Fruit fly (Drosophila melanogaster): ENCODE data around the gene ort.

The ort gene

DNA sequence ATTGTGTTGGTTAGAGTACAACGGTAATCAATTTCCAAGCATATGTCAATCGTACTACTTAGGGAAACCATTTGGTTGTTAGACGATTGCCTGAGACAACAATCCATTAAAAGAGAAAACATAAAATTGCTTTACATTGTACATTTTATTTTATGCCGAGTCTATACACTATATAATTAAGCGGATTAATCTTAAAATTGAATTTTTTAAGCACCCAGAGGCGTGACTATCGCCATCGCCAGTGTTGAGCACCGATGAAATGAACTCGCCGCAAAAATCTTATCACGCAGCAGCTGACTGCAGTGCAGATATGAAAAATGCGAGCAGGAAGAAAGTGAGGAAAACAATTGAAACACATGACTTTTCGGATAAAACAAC is 16.7 kb upstream of the ort start (continued):
- TF ChIP-seq Ravus (GFP tag; IDR thresholded peaks at IDR 0.05) (no peak), CG2116 (GFP tag; optimal IDR thresholded peaks at IDR 0.05) (peak; percentile 47), CG2120 (GFP tag; optimal IDR thresholded peaks at IDR 0.05) (peak; percentile 27), slbo (GFP tag; IDR thresholded peaks at IDR 0.05) (peak; percentile 21; the same call in 1 of the 2 replicates), CG6791 (GFP tag; IDR thresholded peaks at IDR 0.05; ENCODE audit: partially characterized antibody) (peak; percentile 91), inv (GFP tag; IDR thresholded peaks at IDR 0.05; ENCODE audit: partially characterized antibody) (peak; percentile 53), CG6254 (GFP tag; optimal IDR thresholded peaks at IDR 0.05) (no peak), CG6813 (GFP tag; optimal IDR thresholded peaks at IDR 0.05) (no peak), CG12219 (GFP tag; optimal IDR thresholded peaks at IDR 0.05) (no peak), CG10959 (GFP tag; IDR thresholded peaks at IDR 0.05) (no peak), CG17568 (GFP tag; optimal IDR thresholded peaks at IDR 0.05) (no peak), Trl (optimal IDR thresholded peaks at IDR 0.05) (no peak), Trl (GFP tag; optimal IDR thresholded peaks at IDR 0.05) (peak; percentile 1), stc (GFP tag; IDR thresholded peaks at IDR 0.05) (no peak), chif (GFP tag; optimal IDR thresholded peaks at IDR 0.05) (no peak), emc (GFP tag; optimal IDR thresholded peaks at IDR 0.05) (no peak), CG17912 (GFP tag; optimal IDR thresholded peaks at IDR 0.05) (no peak), CG17829 (tag; optimal IDR thresholded peaks at IDR 0.05) (no peak), zen2 (GFP tag; IDR thresholded peaks at IDR 0.05; ENCODE audit: partially characterized antibody) (peak; percentile 84), tgo (GFP tag; IDR thresholded peaks at IDR 0.05) (no peak), mld (GFP tag; IDR thresholded peaks at IDR 0.05; ENCODE audit: partially characterized antibody) (peak; percentile 67; the same call in 2 of the 3 replicates), CG4730 (GFP tag; IDR thresholded peaks at IDR 0.05) (no peak), Abd-B (GFP tag; optimal IDR thresholded peaks at IDR 0.05) (no peak), Drgx (GFP tag; IDR thresholded peaks at IDR 0.05) (no peak), sim (GFP tag; IDR thresholded peaks at IDR 0.05) (no peak), cato (GFP tag; optimal IDR thresholded peaks at IDR 0.05; ENCODE audit: borderline replicate concordance) (no peak), sc (optimal IDR thresholded peaks at IDR 0.05) (no peak), sc (GFP tag; optimal IDR thresholded peaks at IDR 0.05) (no peak), CG31388 (GFP tag; optimal IDR thresholded peaks at IDR 0.05) (no peak), CG43689 (GFP tag; IDR thresholded peaks at IDR 0.05) (no peak), kay (GFP tag; optimal IDR thresholded peaks at IDR 0.05) (no peak), CG10654 (GFP tag; optimal IDR thresholded peaks at IDR 0.05) (no peak), sob (GFP tag; IDR thresholded peaks at IDR 0.05) (peak; percentile 70), p53 (GFP tag; optimal IDR thresholded peaks at IDR 0.05) (no peak), CG11504 (tag; optimal IDR thresholded peaks at IDR 0.05) (no peak), Med (GFP tag) (no peak), Lhr (GFP tag; optimal IDR thresholded peaks at IDR 0.05) (peak; percentile 1), CG12104 (GFP tag; optimal IDR thresholded peaks at IDR 0.05) (no peak), CG7963 (GFP tag; IDR thresholded peaks at IDR 0.05; ENCODE audit: partially characterized antibody) (peak; percentile 69; the same call in 2 of the 3 replicates), Ets97D (GFP tag; optimal IDR thresholded peaks at IDR 0.05) (peak; percentile 3), disco-r (GFP tag; optimal IDR thresholded peaks at IDR 0.05) (no peak), CG11093 (GFP tag; IDR thresholded peaks at IDR 0.05) (no peak), CG18011 (GFP tag; optimal IDR thresholded peaks at IDR 0.05) (peak; percentile 84), Bteb2 (GFP tag; optimal IDR thresholded peaks at IDR 0.05) (no peak), CG9797 (GFP tag; optimal IDR thresholded peaks at IDR 0.05) (no peak), CG17612 (GFP tag; IDR thresholded peaks at IDR 0.05) (no peak), CG17328 (GFP tag; IDR thresholded peaks at IDR 0.05) (no peak), B-H2 (GFP tag; optimal IDR thresholded peaks at IDR 0.05) (peak; percentile 8), cad (GFP tag; optimal IDR thresholded peaks at IDR 0.05) (no peak), fru (optimal IDR thresholded peaks at IDR 0.05) (no peak), Rx (GFP tag; IDR thresholded peaks at IDR 0.05) (no peak), CG9876 (GFP tag; optimal IDR thresholded peaks at IDR 0.05) (no peak), Dad (GFP tag; optimal IDR thresholded peaks at IDR 0.05) (no peak)
